Worm (Caenorhabditis elegans): ENCODE measurements around the gene try-8.

Gene try-8

ce11 chrV:7472815-7473214 lies 18.7 kb upstream of the try-8 start, which contains the start of gene str-28:
Gene str-28, minus strand, starts transcription at chrV:7472915.
- TF ChIP-seq ceh-44 (GFP tag; IDR thresholded peaks at IDR 0.05): no peak
- no peak for TF ChIP-seq nhr-41 (GFP tag; IDR thresholded peaks at IDR 0.05)
- TF ChIP-seq D1046.2 (GFP tag; IDR thresholded peaks at IDR 0.05): no peak
- no peak for TF ChIP-seq nhr-6 (tag; optimal IDR thresholded peaks at IDR 0.05)
- no peak for TF ChIP-seq nhr-237 (tag; optimal IDR thresholded peaks at IDR 0.05)
- TF ChIP-seq nhr-77 (tag; optimal IDR thresholded peaks at IDR 0.05): no peak
- no peak for TF ChIP-seq lin-15B (tag; optimal IDR thresholded peaks at IDR 0.05)
- no peak for TF ChIP-seq Y75B8A.6 (GFP tag; IDR thresholded peaks at IDR 0.05)
- no peak for TF ChIP-seq ama-1 (optimal IDR thresholded peaks at IDR 0.05)
- TF ChIP-seq zip-11 (GFP tag; IDR thresholded peaks at IDR 0.05): no peak
- no peak for TF ChIP-seq lir-3 (tag; optimal IDR thresholded peaks at IDR 0.05)
- no peak for TF ChIP-seq pha-4 (GFP tag; IDR thresholded peaks at IDR 0.05)
- no peak for TF ChIP-seq pha-4 (tag; optimal IDR thresholded peaks at IDR 0.05)

ce11 chrV:7465509-7465908 lies 11.4 kb upstream of the try-8 start, which contains the start of gene F25E5.1:
Gene F25E5.1, plus strand, starts transcription at chrV:7465884.
- TF ChIP-seq nhr-28 (tag; optimal IDR thresholded peaks at IDR 0.05): peak; percentile 59
- no peak for TF ChIP-seq daf-19 (GFP tag; conservative IDR thresholded peaks at IDR 0.05)
- peak; percentile 52 for TF ChIP-seq unc-130 (GFP tag; optimal IDR thresholded peaks at IDR 0.05)
- peak; percentile 48 for TF ChIP-seq pqm-1 (tag; optimal IDR thresholded peaks at IDR 0.05)
- TF ChIP-seq ztf-11 (tag; optimal IDR thresholded peaks at IDR 0.05): no peak
- 0 out of 2 replicates have a peak, but pooled peaks have one; percentile 10 for TF ChIP-seq ZK337.2 (GFP tag; IDR thresholded peaks at IDR 0.05)
- no peak for TF ChIP-seq arid-1 (GFP tag; conservative IDR thresholded peaks at IDR 0.05)
- no peak for TF ChIP-seq pha-4 (GFP tag; IDR thresholded peaks at IDR 0.05)
- peak; percentile 31 for TF ChIP-seq pha-4 (tag; optimal IDR thresholded peaks at IDR 0.05)
- TF ChIP-seq dmd-9 (GFP tag; IDR thresholded peaks at IDR 0.05): peak; percentile 75; the same call in 1 of the 2 replicates
- TF ChIP-seq dpl-1 (GFP tag; optimal IDR thresholded peaks at IDR 0.05): peak; percentile 62
- peak; percentile 70 for TF ChIP-seq nhr-6 (tag; optimal IDR thresholded peaks at IDR 0.05)
- TF ChIP-seq mdl-1 (tag; optimal IDR thresholded peaks at IDR 0.05): peak in 1 of 2 experiments; percentile 81
- TF ChIP-seq Y105C5A.15 (GFP tag; IDR thresholded peaks at IDR 0.05): no peak
- no peak for TF ChIP-seq ceh-28 (tag; optimal IDR thresholded peaks at IDR 0.05)
- TF ChIP-seq F44E2.7 (GFP tag; IDR thresholded peaks at IDR 0.05): no peak
- peak; percentile 26 for TF ChIP-seq nhr-102 (tag; optimal IDR thresholded peaks at IDR 0.05)
- peak; percentile 53 for TF ChIP-seq rbr-2 (tag; optimal IDR thresholded peaks at IDR 0.05)
- peak; percentile 95 for TF ChIP-seq mes-2 (tag; optimal IDR thresholded peaks at IDR 0.05; ENCODE audit: poor library complexity, severe bottlenecking)
- peak in 1 of 2 experiments; percentile 93 for TF ChIP-seq unc-62 (GFP tag; optimal IDR thresholded peaks at IDR 0.05 in 1 of 2)
- no peak for TF ChIP-seq unc-62 (tag; optimal IDR thresholded peaks at IDR 0.05)
- TF ChIP-seq F37D6.2 (tag; optimal IDR thresholded peaks at IDR 0.05): no peak
- peak; percentile 63 for TF ChIP-seq hlh-30 (tag; optimal IDR thresholded peaks at IDR 0.05; ENCODE audit: insufficient read depth)
- no peak for TF ChIP-seq nhr-237 (tag; optimal IDR thresholded peaks at IDR 0.05)
- TF ChIP-seq hmg-1.1 (GFP tag; IDR thresholded peaks at IDR 0.05): peak; percentile 61; the same call in 1 of the 2 replicates
- TF ChIP-seq nhr-77 (tag; optimal IDR thresholded peaks at IDR 0.05): no peak
- TF ChIP-seq ceh-44 (GFP tag; IDR thresholded peaks at IDR 0.05): peak; percentile 17; the same call in 1 of the 2 replicates
- TF ChIP-seq T26A8.4 (GFP tag; IDR thresholded peaks at IDR 0.05): no peak

- TF ChIP-seq lir-3 (tag; optimal IDR thresholded peaks at IDR 0.05) (no peak), php-3 (GFP tag; IDR thresholded peaks at IDR 0.05) (no peak), ztf-11 (tag; optimal IDR thresholded peaks at IDR 0.05) (no peak), hlh-11 (tag; optimal IDR thresholded peaks at IDR 0.05) (no peak), cey-2 (tag; optimal IDR thresholded peaks at IDR 0.05; ENCODE audit: borderline replicate concordance, insufficient read depth) (no peak), F49E8.2 (tag; optimal IDR thresholded peaks at IDR 0.05; ENCODE audit: borderline replicate concordance) (no peak), D1046.2 (GFP tag; IDR thresholded peaks at IDR 0.05) (no peak), nhr-102 (tag; optimal IDR thresholded peaks at IDR 0.05) (no peak), set-16 (GFP tag; IDR thresholded peaks at IDR 0.05) (no peak), dmd-6 (GFP tag; IDR thresholded peaks at IDR 0.05) (no peak), ceh-82 (tag; optimal IDR thresholded peaks at IDR 0.05) (no peak), ceh-20 (GFP tag; IDR thresholded peaks at IDR 0.05) (no peak)
Observed at ce11 chrV:7464696-7465095, 10.6 kb upstream of the try-8 start, which contains the start of gene srh-89. Gene srh-89, minus strand, starts transcription at chrV:7464796.

Measured in whole organism, L4 larva.